Worm (Caenorhabditis elegans) whole organism, L3 larva: ENCODE results near the gene F10D7.4.

Experiments
- ama-1 ChIP-seq: fragments of 150-350 bp; optimal IDR thresholded peaks from 2 replicates; lab custom pipeline; 2018
- hmg-11 ChIP-seq: sonication (generic microtip); optimal IDR thresholded peaks from 2 replicates; lab custom pipeline; 2016; ENCODE audit warnings: missing genetic modification characterization, missing compliant biosample characterization
- jun-1 ChIP-seq: fragments of 150-350 bp; optimal IDR thresholded peaks from 2 replicates; lab custom pipeline; 2014; ENCODE audit warnings: missing biosample characterization, missing genetic modification reagents, missing genetic modification characterization
- nfya-1 ChIP-seq: sonication (generic microtip); optimal IDR thresholded peaks from 2 replicates; lab custom pipeline; 2017; ENCODE audit warnings: missing genetic modification characterization, mild to moderate bottlenecking, missing compliant biosample characterization, antibody characterized with exemption, moderate library complexity; ENCODE audit not compliant: insufficient read depth
- nhr-28 ChIP-seq: fragments of 150-350 bp; optimal IDR thresholded peaks from 2 replicates; lab custom pipeline; 2014; ENCODE audit warnings: missing biosample characterization, missing genetic modification characterization
- pqm-1 ChIP-seq: fragments of 150-350 bp; optimal IDR thresholded peaks from 2 replicates; lab custom pipeline; 2017; ENCODE audit warnings: missing biosample characterization, missing genetic modification characterization, inconsistent platforms

- TF ChIP-seq hmg-11 (tag; lab: Kevin White, UChicago) (no peak), nfya-1 (tag; lab: Kevin White, UChicago) (no peak), jun-1 (tag; lab: Kevin White, UChicago) (no peak), pqm-1 (no peak), nhr-28 (no peak), ama-1 (lab: Kevin White, UChicago) (no peak)
Observed at ce11 chrX:17384343-17384742, 2.5 kb upstream of the F10D7.4 start.
